Worm (Caenorhabditis elegans) whole organism, L4/young adult: ENCODE results near the gene dsc-4.

Experiments
- W03F9.2 ChIP-seq: fragments of 150-350 bp; optimal IDR thresholded peaks from 2 replicates; lab custom pipeline; 2014; ENCODE audit warnings: missing biosample characterization, missing genetic modification characterization
- dao-5 ChIP-seq: sonication (generic microtip); optimal IDR thresholded peaks from 2 replicates; lab custom pipeline; 2016; ENCODE audit warnings: missing genotype, missing genetic modification characterization, moderate library complexity, missing compliant biosample characterization
- him-1 ChIP-seq: sonication (generic microtip); optimal IDR thresholded peaks from 2 replicates; lab custom pipeline; 2016; ENCODE audit warnings: missing genotype, missing genetic modification reagents, missing genetic modification characterization, missing compliant biosample characterization

DNA sequence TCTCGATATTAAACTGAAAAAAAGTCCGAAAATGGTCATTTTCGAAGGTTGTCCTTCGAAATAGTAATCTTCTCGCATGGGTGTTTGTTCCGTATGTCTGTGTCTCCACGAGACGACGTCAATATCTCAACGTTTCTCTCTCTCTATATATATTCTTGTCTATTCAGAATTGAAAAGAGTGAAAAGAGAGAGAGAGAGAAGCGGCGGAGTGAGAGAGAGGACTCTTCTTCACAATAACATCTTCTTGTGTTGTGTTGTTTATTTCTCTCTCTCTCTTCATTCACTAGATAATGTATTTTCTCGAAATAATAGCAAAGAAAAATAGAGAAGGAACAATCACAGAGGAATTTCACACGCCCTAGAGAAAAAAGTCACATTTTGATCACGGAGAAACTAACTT is 46.1 kb upstream of the dsc-4 start:
- TF ChIP-seq him-1 (tag; lab: Kevin White, UChicago) (no peak), W03F9.2 (no peak), dao-5 (tag; lab: Kevin White, UChicago) (no peak)
